Worm (Caenorhabditis elegans): ENCODE data around the gene trpl-5.

The trpl-5 gene

DNA sequence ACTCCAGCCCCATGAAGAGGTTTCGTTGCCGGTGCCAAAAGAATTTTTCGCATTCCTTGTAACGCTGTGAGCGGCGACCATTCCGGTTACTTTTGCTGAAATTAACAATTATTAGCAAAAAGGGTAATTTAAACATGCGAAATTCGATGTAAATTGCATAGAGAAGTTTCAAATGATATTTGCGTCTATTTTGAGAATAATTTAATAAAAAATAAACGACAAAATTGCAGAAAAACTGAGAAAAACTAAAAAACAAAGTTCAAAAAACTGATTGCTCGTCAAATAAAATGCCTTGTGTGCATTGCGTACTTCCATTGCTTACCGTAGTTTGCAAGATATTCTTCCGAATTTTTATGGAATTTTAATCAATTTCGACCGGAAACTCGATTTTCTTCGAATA lies 44.9 kb downstream of the trpl-5 start, which contains the start of gene bath-24:
TSS of gene bath-24 (minus strand) at position 101 of the 400 bp plus-strand sequence.
- no peak for TF ChIP-seq unc-62 (GFP tag; optimal IDR thresholded peaks at IDR 0.05)
- TF ChIP-seq unc-39 (tag; optimal IDR thresholded peaks at IDR 0.05): no peak
- TF ChIP-seq nhr-77 (tag; optimal IDR thresholded peaks at IDR 0.05): no peak
- TF ChIP-seq sem-4 (tag; optimal IDR thresholded peaks at IDR 0.05): no peak
- TF ChIP-seq ztf-11 (tag; optimal IDR thresholded peaks at IDR 0.05): no peak
- no peak for TF ChIP-seq elt-1 (tag; optimal IDR thresholded peaks at IDR 0.05)
- no peak for TF ChIP-seq unc-55 (GFP tag; optimal IDR thresholded peaks at IDR 0.05)
- no peak for TF ChIP-seq lsy-2 (tag; optimal IDR thresholded peaks at IDR 0.05)

DNA sequence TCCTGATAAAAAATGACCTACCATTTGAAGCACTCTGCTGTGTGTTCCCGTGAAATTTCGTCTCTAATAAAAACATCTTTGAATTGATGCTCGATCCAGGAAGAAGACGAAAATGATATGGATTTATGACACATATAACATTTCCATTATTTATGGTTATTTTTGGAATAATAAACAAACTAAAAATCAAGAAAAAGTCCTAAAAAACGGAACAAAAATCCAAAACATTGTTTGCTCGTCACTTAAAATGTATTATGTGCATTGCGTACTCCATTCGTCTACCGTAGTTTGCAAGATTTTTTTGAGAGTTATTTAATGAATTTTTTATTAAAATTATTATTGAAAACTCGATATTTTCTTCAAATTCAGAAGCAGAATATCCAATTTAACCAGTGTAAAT lies 48.0 kb downstream of the trpl-5 start, which contains the start of gene bath-20:
TSS of gene bath-20 (minus strand) at position 101 of the 400 bp plus-strand sequence.
- TF ChIP-seq lin-11 (tag; optimal IDR thresholded peaks at IDR 0.05) (no peak), ZK546.5 (tag; optimal IDR thresholded peaks at IDR 0.05) (no peak), mdl-1 (tag; optimal IDR thresholded peaks at IDR 0.05) (no peak), nhr-25 (tag; optimal IDR thresholded peaks at IDR 0.05) (no peak), nhr-77 (tag; optimal IDR thresholded peaks at IDR 0.05) (no peak), snpc-4 (tag; optimal IDR thresholded peaks at IDR 0.05) (no peak), blmp-1 (tag; optimal IDR thresholded peaks at IDR 0.05; ENCODE audit: insufficient read depth) (no peak), C34F6.9 (tag; optimal IDR thresholded peaks at IDR 0.05) (no peak), peb-1 (tag; optimal IDR thresholded peaks at IDR 0.05) (no peak), ceh-82 (tag; optimal IDR thresholded peaks at IDR 0.05) (no peak), gmeb-1 (tag; optimal IDR thresholded peaks at IDR 0.05) (no peak), sma-9 (GFP tag; optimal IDR thresholded peaks at IDR 0.05) (no peak), sma-9 (tag; optimal IDR thresholded peaks at IDR 0.05) (no peak), elt-3 (tag; optimal IDR thresholded peaks at IDR 0.05) (no peak), R02D3.7 (tag; optimal IDR thresholded peaks at IDR 0.05) (no peak), sma-3 (GFP tag; optimal IDR thresholded peaks at IDR 0.05) (no peak), sem-4 (tag; optimal IDR thresholded peaks at IDR 0.05) (no peak), nhr-237 (tag; optimal IDR thresholded peaks at IDR 0.05) (no peak), dmd-4 (tag; optimal IDR thresholded peaks at IDR 0.05) (no peak)

DNA sequence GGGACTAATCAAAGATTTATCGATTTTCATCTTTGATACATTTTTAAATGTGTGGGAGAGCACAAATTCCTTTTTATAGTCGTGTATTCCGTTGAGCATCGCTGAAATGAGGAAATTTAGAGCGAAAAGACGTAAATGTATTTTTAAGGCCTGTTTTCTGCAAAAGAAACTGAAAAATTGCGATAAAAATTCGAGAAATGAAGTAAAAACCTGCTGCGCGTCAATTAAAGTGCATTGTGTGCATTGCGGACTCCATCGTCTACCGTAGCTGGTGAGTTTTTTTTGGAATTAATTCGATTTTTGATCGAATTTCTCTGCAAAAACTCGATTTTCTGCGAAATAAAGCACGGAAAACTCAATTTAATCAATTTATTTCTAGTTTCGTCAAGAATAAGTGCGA lies 51.1 kb downstream of the trpl-5 start, which contains the start of gene bath-19:
TSS of gene bath-19 (minus strand) at position 101 of the 400 bp plus-strand sequence.
- TF ChIP-seq dmd-4 (tag; optimal IDR thresholded peaks at IDR 0.05) (no peak), ZK546.5 (tag; optimal IDR thresholded peaks at IDR 0.05) (no peak), nhr-23 (tag; optimal IDR thresholded peaks at IDR 0.05) (no peak), lin-13 (GFP tag; optimal IDR thresholded peaks at IDR 0.05) (no peak), mab-5 (tag; optimal IDR thresholded peaks at IDR 0.05) (no peak), lsy-2 (tag; optimal IDR thresholded peaks at IDR 0.05) (no peak), nhr-6 (tag; optimal IDR thresholded peaks at IDR 0.05) (no peak), gmeb-1 (tag; optimal IDR thresholded peaks at IDR 0.05) (no peak), lin-39 (tag; optimal IDR thresholded peaks at IDR 0.05) (no peak), sem-4 (tag; optimal IDR thresholded peaks at IDR 0.05) (no peak), unc-55 (GFP tag; optimal IDR thresholded peaks at IDR 0.05) (no peak), nhr-129 (tag; optimal IDR thresholded peaks at IDR 0.05) (no peak), F13H6.1 (tag; optimal IDR thresholded peaks at IDR 0.05) (no peak), nhr-77 (tag; optimal IDR thresholded peaks at IDR 0.05) (no peak), elt-3 (tag; optimal IDR thresholded peaks at IDR 0.05) (no peak)
